Worm (Caenorhabditis elegans) whole organism, midembryonic: ENCODE data around the gene col-130.

Experiments used
- T22C8.4 ChIP-seq: fragments of 200-800 bp; sonication (Bioruptor generic); IDR thresholded peaks from 2 replicates; pipeline ENCODE4 v1.3.6; 2022; ENCODE audit warnings: missing genetic modification characterization, missing compliant biosample characterization
- cog-1 ChIP-seq: sonication (generic microtip); optimal IDR thresholded peaks from 2 replicates; lab custom pipeline; 2016; ENCODE audit warnings: missing genetic modification characterization, missing compliant biosample characterization
- flt-1 ChIP-seq: fragments of 200-800 bp; sonication (Bioruptor generic); IDR thresholded peaks from 2 replicates; pipeline ENCODE4 v1.3.6; 2022; ENCODE audit warnings: missing genetic modification characterization, missing compliant biosample characterization
- klf-2 ChIP-seq: fragments of 200-800 bp; sonication (Bioruptor generic); conservative IDR thresholded peaks from 2 replicates; pipeline ENCODE4 v1.3.6; 2022; ENCODE audit warnings: missing genetic modification reagents, missing genetic modification characterization, missing compliant biosample characterization
- med-1 ChIP-seq: sonication (generic microtip); optimal IDR thresholded peaks from 2 replicates; lab custom pipeline; 2017; ENCODE audit warnings: missing genetic modification characterization, mild to moderate bottlenecking, missing compliant biosample characterization, antibody characterized with exemption, missing genetic modification reagents; ENCODE audit not compliant: insufficient read depth
- ref-1 ChIP-seq: fragments of 200-800 bp; sonication (Bioruptor generic); conservative IDR thresholded peaks from 2 replicates; pipeline ENCODE4 v1.3.6; 2022; ENCODE audit warnings: missing genetic modification reagents, missing genetic modification characterization, missing compliant biosample characterization
- tab-1 ChIP-seq: fragments of 200-800 bp; sonication (Bioruptor generic); IDR thresholded peaks from 2 replicates; pipeline ENCODE4 v1.3.6; 2022; ENCODE audit warnings: missing genetic modification characterization, missing compliant biosample characterization
- ztf-23 ChIP-seq: fragments of 200-800 bp; sonication (Bioruptor generic); IDR thresholded peaks from 2 replicates; pipeline ENCODE4 v1.3.6; 2022; ENCODE audit warnings: missing genetic modification reagents, missing genetic modification characterization, missing compliant biosample characterization
- ztf-29 ChIP-seq: fragments of 200-800 bp; sonication (Bioruptor generic); IDR thresholded peaks from 2 replicates; pipeline ENCODE4 v1.3.6; 2022; ENCODE audit warnings: missing genetic modification reagents, missing genetic modification characterization, missing compliant biosample characterization

The col-130 gene

DNA sequence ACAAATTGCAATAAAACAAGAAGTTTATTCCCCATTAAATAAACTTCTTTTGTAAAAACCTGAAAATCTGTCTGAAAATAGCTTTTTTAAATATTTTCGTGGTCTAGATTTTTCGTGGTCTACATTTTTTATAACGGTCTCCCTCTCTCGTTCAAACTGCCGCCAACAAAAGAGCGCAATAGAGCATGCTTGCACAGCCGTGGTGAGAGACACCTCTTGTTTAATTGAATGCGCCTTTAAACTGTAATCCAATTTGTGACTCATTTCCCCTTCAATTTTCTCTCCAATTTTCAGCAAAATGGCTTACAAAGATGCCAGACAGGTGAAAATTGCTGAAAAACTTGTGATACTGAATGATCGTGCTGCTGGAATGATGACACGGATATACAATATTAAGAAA is 24.2 kb downstream of the col-130 start, which contains the start of gene gex-3:
TSS of gene gex-3 (plus strand) at position 295 of the 400 bp plus-strand sequence.
- TF ChIP-seq cog-1 (tag; lab: Kevin White, UChicago) (peak; percentile 47), tab-1 (GFP tag; lab: Robert Waterston, UW) (no peak)

ce11 chrIV:12403440-12403839 is 24.9 kb downstream of the col-130 start:
- TF ChIP-seq tab-1 (GFP tag; lab: Robert Waterston, UW) (no peak), T22C8.4 (GFP tag; lab: Robert Waterston, UW) (no peak), ref-1 (GFP tag; lab: Robert Waterston, UW) (no peak), ztf-23 (GFP tag; lab: Robert Waterston, UW) (no peak), med-1 (no peak), ztf-29 (no peak), klf-2 (GFP tag; lab: Robert Waterston, UW) (no peak), flt-1 (GFP tag; lab: Robert Waterston, UW) (no peak), cog-1 (tag; lab: Kevin White, UChicago) (no peak)

DNA sequence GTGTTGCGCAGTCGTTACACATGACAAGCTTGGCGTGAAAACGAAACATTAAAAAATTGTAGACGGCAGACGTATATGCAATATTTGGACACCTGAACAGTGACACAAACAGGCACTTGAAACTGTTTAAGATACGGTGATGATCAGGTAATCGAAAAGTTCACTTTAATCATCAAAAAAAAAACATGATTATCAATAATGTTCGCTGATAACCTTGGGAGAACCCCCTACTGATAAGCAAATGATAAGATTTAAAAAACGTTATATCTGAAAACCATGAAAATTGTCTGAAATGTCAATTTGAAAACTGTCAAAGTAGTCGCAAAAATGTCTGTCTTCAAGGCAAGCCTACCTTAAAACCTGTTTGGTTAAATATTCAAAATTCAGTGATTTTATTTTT is 28.3 kb downstream of the col-130 start:
- TF ChIP-seq ztf-29 (no peak), ref-1 (GFP tag; lab: Robert Waterston, UW) (no peak)

ce11 chrIV:12398437-12398836 is 29.9 kb downstream of the col-130 start, which contains the start of gene acs-20:
Gene acs-20, minus strand, starts transcription at chrIV:12398706.
- no peak for TF ChIP-seq ztf-29
- TF ChIP-seq ref-1 (GFP tag; lab: Robert Waterston, UW), result no peak
- TF ChIP-seq T22C8.4 (GFP tag; lab: Robert Waterston, UW), result no peak
- TF ChIP-seq flt-1 (GFP tag; lab: Robert Waterston, UW), result no peak
- TF ChIP-seq klf-2 (GFP tag; lab: Robert Waterston, UW), result no peak
- TF ChIP-seq ztf-23 (GFP tag; lab: Robert Waterston, UW), result no peak
- no peak for TF ChIP-seq tab-1 (GFP tag; lab: Robert Waterston, UW)
- TF ChIP-seq cog-1 (tag; lab: Kevin White, UChicago), result no peak
- no peak for TF ChIP-seq med-1

DNA sequence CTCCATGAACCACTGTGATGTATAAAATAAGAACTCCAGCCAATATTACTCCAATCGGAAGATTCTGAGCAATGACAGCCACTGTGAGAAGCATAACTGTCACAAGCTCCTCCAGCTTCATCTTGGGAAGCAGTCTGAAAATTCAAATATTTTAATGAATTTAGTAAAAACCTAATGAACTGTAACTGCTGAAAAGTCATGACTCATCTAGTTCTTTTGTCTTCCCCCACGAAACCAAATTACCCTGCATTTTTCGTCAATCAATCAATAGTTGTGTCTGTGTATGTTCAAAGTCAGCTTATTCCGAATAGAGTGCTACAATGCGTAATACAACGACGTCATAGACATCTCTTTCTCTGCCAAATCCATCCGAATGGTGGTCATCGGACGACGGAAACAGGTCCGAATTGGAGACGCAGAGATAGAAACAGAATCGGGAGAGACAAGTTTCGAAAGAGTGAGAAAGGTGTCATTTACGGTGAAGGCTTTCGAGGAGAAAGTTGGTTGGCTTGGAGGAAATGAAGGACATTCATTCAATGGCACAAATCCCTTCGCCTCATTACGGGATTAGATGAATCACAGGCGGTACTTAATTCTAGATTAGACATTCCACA is 31.6 kb downstream of the col-130 start:
- no peak for TF ChIP-seq flt-1 (GFP tag; lab: Robert Waterston, UW)
- no peak for TF ChIP-seq klf-2 (GFP tag; lab: Robert Waterston, UW)
- TF ChIP-seq T22C8.4 (GFP tag; lab: Robert Waterston, UW), result no peak
- no peak for TF ChIP-seq cog-1 (tag; lab: Kevin White, UChicago)
- no peak for TF ChIP-seq ref-1 (GFP tag; lab: Robert Waterston, UW)
- no peak for TF ChIP-seq ztf-29
- TF ChIP-seq ztf-23 (GFP tag; lab: Robert Waterston, UW), result no peak
- no peak for TF ChIP-seq med-1
- TF ChIP-seq tab-1 (GFP tag; lab: Robert Waterston, UW), result no peak

DNA sequence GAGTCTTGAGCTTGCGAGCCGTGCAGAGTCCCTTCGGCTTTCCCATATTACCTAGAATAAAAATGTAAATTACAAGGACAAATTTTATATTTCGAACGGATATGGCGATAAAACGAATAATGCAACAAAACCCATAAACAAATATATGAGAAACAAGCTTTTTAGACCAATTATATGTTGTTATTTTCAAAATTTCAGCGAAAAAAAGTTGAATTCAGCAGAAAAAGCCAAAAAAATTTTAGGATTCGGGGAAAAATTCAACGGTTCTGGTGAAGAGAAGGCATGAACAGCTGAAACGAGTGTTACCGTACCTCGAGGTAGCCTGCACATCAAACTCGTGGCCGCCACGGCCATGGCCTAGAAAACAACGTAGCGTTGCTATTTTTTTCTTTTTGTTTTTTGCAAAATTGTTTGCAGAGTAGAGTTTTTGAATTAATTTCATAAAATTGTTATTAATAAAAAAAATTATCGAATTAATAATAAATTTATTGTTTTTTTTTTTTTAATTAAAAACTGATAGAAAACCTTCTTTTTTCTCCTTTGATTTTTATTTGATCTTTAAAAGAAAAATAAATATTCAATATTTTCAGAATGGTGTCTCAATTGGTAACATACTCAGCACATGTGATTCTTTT is 37.2 kb downstream of the col-130 start, which contains the start of the genes rps-23 and dpm-3:
TSS of gene rps-23 (minus strand) at position 51 of the 635 bp plus-strand sequence.
TSS of gene dpm-3 (plus strand) at position 585 of the 635 bp plus-strand sequence.
- peak; percentile 83 for TF ChIP-seq ztf-23 (GFP tag; lab: Robert Waterston, UW)
- no peak for TF ChIP-seq ref-1 (GFP tag; lab: Robert Waterston, UW)
- TF ChIP-seq med-1, result no peak
- 0 out of 2 replicates have a peak, but pooled peaks have one; percentile 43 for TF ChIP-seq tab-1 (GFP tag; lab: Robert Waterston, UW)
- peak; percentile 64; the same call in 1 of the 2 replicates for TF ChIP-seq klf-2 (GFP tag; lab: Robert Waterston, UW)
- TF ChIP-seq cog-1 (tag; lab: Kevin White, UChicago), result peak; percentile 60
- 0 out of 2 replicates have a peak, but pooled peaks have one; percentile 8 for TF ChIP-seq ztf-29
- peak; percentile 87 for TF ChIP-seq flt-1 (GFP tag; lab: Robert Waterston, UW)
- TF ChIP-seq T22C8.4 (GFP tag; lab: Robert Waterston, UW), result no peak

DNA sequence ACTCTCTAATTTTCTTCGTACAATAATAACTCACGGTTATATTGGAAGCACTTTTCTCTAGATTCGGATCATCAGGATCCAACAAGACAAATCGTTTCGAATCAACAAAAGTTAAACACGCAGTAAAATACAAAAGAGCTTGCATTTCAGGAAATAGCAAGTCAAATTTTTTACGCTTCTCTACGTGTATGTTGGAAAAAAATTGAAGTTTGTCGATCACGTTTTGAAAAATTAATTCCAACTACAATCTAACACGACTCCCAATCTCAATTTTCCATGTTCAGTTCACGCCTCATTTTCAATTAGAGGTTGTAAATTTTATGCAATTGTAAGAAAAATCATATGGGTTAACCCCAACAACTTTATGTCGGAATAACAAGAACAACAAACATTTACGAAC is 38.4 kb downstream of the col-130 start, which contains the start of gene spe-45:
TSS of gene spe-45 (minus strand) at position 145 of the 400 bp plus-strand sequence.
- TF ChIP-seq ztf-23 (GFP tag; lab: Robert Waterston, UW) (no peak), ref-1 (GFP tag; lab: Robert Waterston, UW) (no peak)

ce11 chrIV:12385061-12385460 is 43.3 kb downstream of the col-130 start, which contains the start of gene F28D1.6:
Gene F28D1.6, minus strand, starts transcription at chrIV:12385161.
- no peak for TF ChIP-seq flt-1 (GFP tag; lab: Robert Waterston, UW)
- no peak for TF ChIP-seq tab-1 (GFP tag; lab: Robert Waterston, UW)
- TF ChIP-seq T22C8.4 (GFP tag; lab: Robert Waterston, UW), result no peak
- TF ChIP-seq klf-2 (GFP tag; lab: Robert Waterston, UW), result no peak
- no peak for TF ChIP-seq cog-1 (tag; lab: Kevin White, UChicago)
- TF ChIP-seq med-1, result no peak
- no peak for TF ChIP-seq ref-1 (GFP tag; lab: Robert Waterston, UW)
- no peak for TF ChIP-seq ztf-23 (GFP tag; lab: Robert Waterston, UW)
- TF ChIP-seq ztf-29, result no peak

ce11 chrIV:12382864-12383263 is 45.5 kb downstream of the col-130 start, which contains the start of gene thn-2:
Gene thn-2, plus strand, starts transcription at chrIV:12383170.
- TF ChIP-seq ztf-23 (GFP tag; lab: Robert Waterston, UW) (no peak), T22C8.4 (GFP tag; lab: Robert Waterston, UW) (no peak), tab-1 (GFP tag; lab: Robert Waterston, UW) (no peak), ztf-29 (no peak), cog-1 (tag; lab: Kevin White, UChicago) (no peak), ref-1 (GFP tag; lab: Robert Waterston, UW) (no peak), klf-2 (GFP tag; lab: Robert Waterston, UW) (no peak), flt-1 (GFP tag; lab: Robert Waterston, UW) (no peak), med-1 (no peak)
